Worm (Caenorhabditis elegans): ENCODE results near the gene cyn-2.

ce11 chrIII:13672654-13673330, 19.7 kb upstream of the cyn-2 start, which contains the start of gene aqp-11:
- TF ChIP-seq W03F9.2 (tag; optimal IDR thresholded peaks at IDR 0.05) (no peak), him-1 (tag; optimal IDR thresholded peaks at IDR 0.05) (no peak)

Measured in whole organism, L4/young adult.